Fruit fly (Drosophila melanogaster) whole organism, pupa: ENCODE measurements around the gene CG14742.

Experiments
- CG10348 ChIP-seq: fragments of 200-800 bp; sonication (Bioruptor generic); IDR thresholded peaks from 2 replicates; pipeline ENCODE4 v1.3.6; 2022; ENCODE audit warnings: missing biosample characterization, missing genetic modification characterization
- CG12605 ChIP-seq: fragments of 200-800 bp; sonication (Bioruptor generic); IDR thresholded peaks from 2 replicates; pipeline ENCODE4 v1.3.6; 2022; ENCODE audit warnings: missing biosample characterization, missing genetic modification characterization
- CG13204 ChIP-seq: fragments of 200-800 bp; sonication (Bioruptor generic); optimal IDR thresholded peaks from 2 replicates; lab custom pipeline; 2018; ENCODE audit warnings: missing biosample characterization, mild to moderate bottlenecking, missing genetic modification characterization, moderate library complexity
- CG4496 ChIP-seq: fragments of 200-800 bp; sonication (Bioruptor generic); IDR thresholded peaks from 3 replicates; pipeline ENCODE4 v1.3.6; 2022; ENCODE audit warnings: missing biosample characterization, missing genetic modification characterization
- CG8159 ChIP-seq: fragments of 200-800 bp; sonication (Bioruptor generic); optimal IDR thresholded peaks from 3 replicates; lab custom pipeline; 2018; ENCODE audit warnings: missing biosample characterization, mild to moderate bottlenecking, missing genetic modification characterization, moderate library complexity
- CG9948 ChIP-seq: fragments of 200-800 bp; sonication (Bioruptor generic); optimal IDR thresholded peaks from 2 replicates; lab custom pipeline; 2018; ENCODE audit warnings: missing biosample characterization, mild to moderate bottlenecking, missing genetic modification characterization, moderate library complexity
- D1 ChIP-seq: fragments of 200-800 bp; sonication (Bioruptor generic); optimal IDR thresholded peaks from 2 replicates; lab custom pipeline; 2018; ENCODE audit warnings: missing biosample characterization, mild to moderate bottlenecking, missing genetic modification characterization, moderate library complexity
- EcR ChIP-seq: fragments of 200-800 bp; sonication (Bioruptor generic); optimal IDR thresholded peaks from 3 replicates; lab custom pipeline; 2019; ENCODE audit warnings: missing biosample characterization, missing genetic modification characterization, mild to moderate bottlenecking, moderate library complexity, missing genetic modification reagents
- Ets98B ChIP-seq: fragments of 200-800 bp; sonication (Bioruptor generic); IDR thresholded peaks from 2 replicates; pipeline ENCODE4 v1.3.6; 2022; ENCODE audit warnings: missing biosample characterization, missing genetic modification characterization
- Snoo ChIP-seq: fragments of 200-800 bp; sonication (Bioruptor generic); optimal IDR thresholded peaks from 3 replicates; lab custom pipeline; 2017; ENCODE audit warnings: missing biosample characterization, mild to moderate bottlenecking, missing genetic modification characterization, inconsistent platforms
- fd96Ca ChIP-seq: fragments of 200-800 bp; sonication (Bioruptor generic); IDR thresholded peaks from 3 replicates; pipeline ENCODE4 v1.3.6; 2022; ENCODE audit warnings: missing biosample characterization, missing genetic modification characterization
- gl ChIP-seq: fragments of 200-800 bp; sonication (Bioruptor generic); optimal IDR thresholded peaks from 2 replicates; lab custom pipeline; 2018; ENCODE audit warnings: missing biosample characterization, mild to moderate bottlenecking, missing genetic modification characterization

DNA sequence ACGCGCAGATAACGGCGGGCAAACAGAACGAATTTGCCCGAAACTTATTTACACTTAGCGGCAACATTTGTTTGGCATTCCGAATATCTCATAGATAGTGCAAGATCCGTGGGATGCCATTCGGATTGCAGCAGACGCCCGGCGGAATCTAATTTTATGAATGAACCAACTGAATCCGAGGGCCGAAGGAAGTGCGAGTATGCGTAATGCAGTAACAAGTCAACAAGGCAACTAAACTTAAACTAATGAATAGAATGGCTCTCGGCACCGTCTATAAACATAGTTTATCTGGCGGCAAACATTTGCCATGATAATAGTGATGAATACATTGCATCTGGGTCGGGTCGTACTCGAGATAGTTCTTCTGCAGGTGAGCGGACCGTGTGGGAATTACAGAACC is 35.9 kb downstream of the CG14742 start:
- TF ChIP-seq Snoo (tag; lab: Kevin White, UChicago) (no peak), CG12605 (no peak), EcR (GFP tag; lab: Kevin White, UChicago) (no peak), fd96Ca (GFP tag; lab: Robert Waterston, UW) (no peak), CG10348 (GFP tag; lab: Robert Waterston, UW) (no peak), CG9948 (tag; lab: Kevin White, UChicago) (no peak), CG8159 (tag; lab: Kevin White, UChicago) (no peak), gl (tag; lab: Kevin White, UChicago) (no peak), D1 (tag; lab: Kevin White, UChicago) (no peak), CG4496 (no peak), Ets98B (no peak), CG13204 (no peak)
